Fruit fly (Drosophila melanogaster) Kc167 (cell line): ENCODE data around the gene IntS14.

ENCODE experiments used
- insv ChIP-seq: fragments of >200 bp; optimal IDR thresholded peaks from 3 replicates; lab custom pipeline; 2018; ENCODE audit warnings: missing external identifiers
- psq ChIP-seq: fragments of >200 bp; optimal IDR thresholded peaks from 2 replicates; lab custom pipeline; 2017; ENCODE audit warnings: missing external identifiers

DNA sequence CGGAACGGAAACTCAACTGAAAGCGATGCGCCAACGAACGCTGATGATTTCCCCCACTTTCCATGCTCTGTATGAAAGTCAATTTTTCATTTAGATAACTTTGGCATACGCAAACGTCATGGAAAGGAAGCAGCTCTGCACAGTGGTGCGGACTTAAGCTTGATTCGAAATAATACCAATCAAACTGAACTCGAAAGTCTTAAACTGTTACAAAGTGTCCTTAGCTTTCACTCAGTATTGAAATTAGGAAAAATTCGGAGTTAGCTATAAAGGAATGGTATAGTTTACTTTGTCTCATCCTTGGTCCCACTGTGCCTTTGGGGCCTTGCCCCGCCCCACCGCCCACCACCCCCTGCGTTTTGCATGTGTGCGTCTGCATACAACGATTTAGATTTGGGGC is 43.2 kb downstream of the IntS14 start:
- TF ChIP-seq psq (lab: Kevin White, UChicago) (no peak), insv (no peak)
